Fruit fly (Drosophila melanogaster) ovary, adult (tissue): ENCODE measurements around the gene vih.

Source experiments
- CG17801 ChIP-seq: fragments of 200-800 bp; optimal IDR thresholded peaks from 2 replicates; lab custom pipeline; 2019; ENCODE audit warnings: missing biosample characterization, mild to moderate bottlenecking, missing genetic modification characterization, moderate library complexity; ENCODE audit not compliant: partially characterized antibody

vih gene

dm6 chr3L:12486175-12486574 lies 17.9 kb upstream of the vih start:
- TF ChIP-seq CG17801: no peak

dm6 chr3L:12489952-12490351 lies 14.1 kb upstream of the vih start:
- TF ChIP-seq CG17801: no peak

dm6 chr3L:12490418-12491035 lies 13.6 kb upstream of the vih start, which contains the start of gene CG10660:
TSS of gene CG10660 (minus strand) at chr3L:12490676.
- TF ChIP-seq CG17801: peak; percentile 86

dm6 chr3L:12494273-12494672 lies 9.8 kb upstream of the vih start:
- no peak for TF ChIP-seq CG17801

dm6 chr3L:12495312-12495725 lies 8.8 kb upstream of the vih start:
- no peak for TF ChIP-seq CG17801

dm6 chr3L:12496428-12497344 lies 7.4 kb upstream of the vih start, which contains the start of gene CG10657:
TSS of gene CG10657 (minus strand) at chr3L:12497216.
- no peak for TF ChIP-seq CG17801

dm6 chr3L:12501249-12501648 lies 2.8 kb upstream of the vih start, which contains the start of the genes CG10638 and CG10681:
TSS of gene CG10638 (minus strand) at chr3L:12501311.
TSS of gene CG10681 (plus strand) at chr3L:12501513.
- peak; percentile 80 for TF ChIP-seq CG17801

dm6 chr3L:12505990-12506389 lies 1.9 kb downstream of the vih start:
- no peak for TF ChIP-seq CG17801

dm6 chr3L:12506963-12507552 lies 3.0 kb downstream of the vih start:
- no peak for TF ChIP-seq CG17801

dm6 chr3L:12507571-12507970 lies 3.5 kb downstream of the vih start, which contains the start of gene CG10654:
TSS of gene CG10654 (minus strand) at chr3L:12507840.
- no peak for TF ChIP-seq CG17801

- TF ChIP-seq CG17801: peak; percentile 82
Observed at dm6 chr3L:12514762-12515215, 10.7 kb downstream of the vih start, which contains the start of the genes sti and tral. TSS of gene sti (minus strand) at chr3L:12514815. TSS of gene tral (plus strand) at chr3L:12515059.

dm6 chr3L:12515691-12516455 lies 11.8 kb downstream of the vih start:
- TF ChIP-seq CG17801: peak; percentile 72

dm6 chr3L:12517443-12518209 lies 13.5 kb downstream of the vih start:
- TF ChIP-seq CG17801: no peak

dm6 chr3L:12519315-12519714 lies 15.2 kb downstream of the vih start:
- no peak for TF ChIP-seq CG17801

dm6 chr3L:12523941-12524340 lies 19.8 kb downstream of the vih start, which contains the start of the genes ver and Gcn5:
TSS of gene ver (plus strand) at chr3L:12523987.
TSS of gene Gcn5 (minus strand) at chr3L:12524014.
- peak; percentile 96 for TF ChIP-seq CG17801
